Worm (Caenorhabditis elegans): ENCODE data around the gene R10E9.2.
A peak's percentile ranks its signal among the peaks of the same experiment; 100 is the strongest.

Gene R10E9.2

ce11 chrIII:3994457-3994856 is 30.3 kb upstream of the R10E9.2 start (continued):
- no peak for TF ChIP-seq mdl-1 (tag; optimal IDR thresholded peaks at IDR 0.05)
- TF ChIP-seq lin-13 (GFP tag; optimal IDR thresholded peaks at IDR 0.05) = no peak
- no peak for TF ChIP-seq ceh-63 (GFP tag; optimal IDR thresholded peaks at IDR 0.05)
- TF ChIP-seq lsy-2 (tag; optimal IDR thresholded peaks at IDR 0.05) = peak in 1 of 2 experiments; percentile 45
- TF ChIP-seq rnt-1 (tag; optimal IDR thresholded peaks at IDR 0.05) = peak; percentile 41

DNA sequence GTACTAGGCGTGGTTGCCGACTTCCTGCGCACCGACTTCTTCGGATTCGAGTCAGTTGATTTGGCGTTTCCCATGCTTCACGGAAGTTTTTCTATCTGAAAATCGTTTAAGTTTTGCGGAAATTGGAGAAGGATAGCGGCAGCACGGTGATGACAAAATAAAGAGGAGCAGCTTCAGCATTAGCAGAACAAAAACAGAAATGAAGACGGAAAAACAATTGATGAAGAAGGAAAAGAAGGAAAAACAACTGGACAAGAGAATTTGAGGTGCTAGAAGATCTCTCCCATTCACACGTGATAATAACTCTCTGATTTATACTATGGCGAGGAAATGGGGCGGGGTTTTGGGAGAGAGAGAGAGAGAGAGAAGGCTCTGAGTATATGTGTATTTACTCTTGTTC is 28.0 kb upstream of the R10E9.2 start, which contains the start of gene glb-11:
glb-11 (minus strand) TSS at position 101 of the 400 bp plus-strand sequence.
- TF ChIP-seq elt-3 (tag; optimal IDR thresholded peaks at IDR 0.05) (no peak), dsc-1 (tag; optimal IDR thresholded peaks at IDR 0.05) (peak; percentile 6), fkh-8 (tag; optimal IDR thresholded peaks at IDR 0.05) (peak; percentile 21), efl-1 (optimal IDR thresholded peaks at IDR 0.05) (no peak), efl-1 (GFP tag; optimal IDR thresholded peaks at IDR 0.05 in 1 of 2) (peak in 1 of 2 experiments; percentile 71)

- TF ChIP-seq lin-13 (GFP tag; optimal IDR thresholded peaks at IDR 0.05) = no peak
- peak; percentile 21 for TF ChIP-seq mef-2 (tag; optimal IDR thresholded peaks at IDR 0.05)
- no peak for TF ChIP-seq nhr-84 (tag; optimal IDR thresholded peaks at IDR 0.05)
- TF ChIP-seq tbx-2 (tag; optimal IDR thresholded peaks at IDR 0.05) = no peak
- peak; percentile 46 for TF ChIP-seq rnt-1 (tag; optimal IDR thresholded peaks at IDR 0.05)
- no peak for TF ChIP-seq lin-35 (GFP tag; optimal IDR thresholded peaks at IDR 0.05)
- no peak for TF ChIP-seq ets-5 (GFP tag; IDR thresholded peaks at IDR 0.05)
- TF ChIP-seq ztf-11 (tag; optimal IDR thresholded peaks at IDR 0.05) = no peak
- no peak for TF ChIP-seq elt-2 (tag; optimal IDR thresholded peaks at IDR 0.05)
- peak; percentile 36 for TF ChIP-seq dsc-1 (tag; optimal IDR thresholded peaks at IDR 0.05)
- TF ChIP-seq pax-3 (tag; optimal IDR thresholded peaks at IDR 0.05) = no peak
- TF ChIP-seq egl-27 (tag; optimal IDR thresholded peaks at IDR 0.05) = no peak
- no peak for TF ChIP-seq unc-30 (tag; optimal IDR thresholded peaks at IDR 0.05)
- TF ChIP-seq tlp-1 (tag; optimal IDR thresholded peaks at IDR 0.05) = no peak
- TF ChIP-seq unc-130 (tag; optimal IDR thresholded peaks at IDR 0.05) = no peak
- TF ChIP-seq ama-1 (optimal IDR thresholded peaks at IDR 0.05) = no peak
- no peak for TF ChIP-seq mdl-1 (tag; optimal IDR thresholded peaks at IDR 0.05)
- no peak for TF ChIP-seq ceh-88 (GFP tag; IDR thresholded peaks at IDR 0.05)
- peak; percentile 46 for TF ChIP-seq nhr-71 (tag; optimal IDR thresholded peaks at IDR 0.05)
- TF ChIP-seq lin-14 (GFP tag; optimal IDR thresholded peaks at IDR 0.05) = peak; percentile 35
- no peak for TF ChIP-seq ceh-90 (tag; optimal IDR thresholded peaks at IDR 0.05)
- TF ChIP-seq lin-15B (tag; optimal IDR thresholded peaks at IDR 0.05) = no peak
Measured at ce11 chrIII:3991362-3991761, 27.2 kb upstream of the R10E9.2 start.

DNA sequence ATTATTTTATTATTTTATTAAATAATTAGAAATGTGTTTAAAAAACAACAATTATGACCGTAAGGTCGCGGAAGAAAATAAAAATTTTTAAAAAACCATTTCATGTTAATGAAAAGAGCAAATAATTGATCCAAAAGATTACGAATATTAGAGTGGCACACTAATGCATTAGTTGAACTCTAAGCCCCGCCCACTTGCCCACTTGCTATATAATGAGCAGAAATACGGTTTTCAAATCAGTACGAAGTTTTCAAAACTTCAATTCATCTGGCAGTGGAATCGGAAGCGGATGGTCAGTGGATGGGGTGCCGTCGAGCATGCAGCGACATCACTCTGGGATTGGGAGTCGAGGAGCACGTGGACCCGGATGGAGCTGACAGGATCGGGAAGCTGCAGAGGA is 23.6 kb upstream of the R10E9.2 start, which contains the start of gene C36E8.6:
C36E8.6 (plus strand) TSS at position 301 of the 400 bp plus-strand sequence.
- TF ChIP-seq C16A3.4 (tag; optimal IDR thresholded peaks at IDR 0.05) (no peak), aly-2 (tag; optimal IDR thresholded peaks at IDR 0.05) (no peak), xbp-1 (tag; optimal IDR thresholded peaks at IDR 0.05) (no peak), C34B4.2 (tag; optimal IDR thresholded peaks at IDR 0.05) (no peak), ztf-4 (tag; optimal IDR thresholded peaks at IDR 0.05) (no peak), lin-14 (GFP tag; optimal IDR thresholded peaks at IDR 0.05) (no peak), elt-3 (tag; optimal IDR thresholded peaks at IDR 0.05) (no peak)

DNA sequence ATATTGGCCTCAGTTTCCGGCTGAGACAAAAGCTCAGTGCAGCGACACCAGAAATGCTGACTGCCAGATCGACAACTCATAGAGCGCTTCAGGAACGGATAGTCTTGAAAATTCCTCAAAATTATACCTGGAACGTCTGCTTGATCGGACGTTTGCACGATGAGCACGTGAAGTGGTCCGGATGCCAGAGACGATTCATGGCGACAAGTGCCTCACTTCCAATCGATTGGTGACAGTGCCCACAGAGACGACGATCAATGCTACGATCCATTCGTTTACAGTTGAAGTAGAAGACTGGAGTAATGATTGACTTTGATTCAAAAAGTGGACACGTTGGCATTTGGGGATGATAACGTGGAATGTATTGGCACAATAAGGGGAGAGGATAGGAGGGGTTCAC is 22.2 kb upstream of the R10E9.2 start, which contains the start of gene Y1A5A.1:
Y1A5A.1 (minus strand) TSS at position 294 of the 400 bp plus-strand sequence.
- TF ChIP-seq ces-1 (GFP tag; optimal IDR thresholded peaks at IDR 0.05) (no peak), mab-9 (GFP tag; IDR thresholded peaks at IDR 0.05) (no peak), efl-1 (optimal IDR thresholded peaks at IDR 0.05) (no peak), efl-1 (GFP tag; optimal IDR thresholded peaks at IDR 0.05 in 1 of 2) (peak in 1 of 2 experiments; percentile 33)

Measured in whole organism, L1 larva.